Worm (Caenorhabditis elegans): ENCODE results near the gene T15B7.1.
A peak's percentile ranks its signal among the peaks of the same experiment; 100 is the strongest.

T15B7.1 gene

ce11 chrV:6879490-6879889, 37.0 kb downstream of the T15B7.1 start (continued):
- TF ChIP-seq mec-3 (tag; optimal IDR thresholded peaks at IDR 0.05; ENCODE audit: borderline replicate concordance) (peak; percentile 40), K09A11.1 (tag; optimal IDR thresholded peaks at IDR 0.05; ENCODE audit: insufficient read depth) (no peak), lim-6 (tag; optimal IDR thresholded peaks at IDR 0.05) (peak; percentile 59), fax-1 (tag; optimal IDR thresholded peaks at IDR 0.05) (peak; percentile 40), Y22D7AL.16 (tag; optimal IDR thresholded peaks at IDR 0.05) (no peak), K02D7.2 (tag; optimal IDR thresholded peaks at IDR 0.05) (no peak), nhr-232 (tag; optimal IDR thresholded peaks at IDR 0.05) (no peak), hlh-30 (tag; optimal IDR thresholded peaks at IDR 0.05; ENCODE audit: insufficient read depth) (peak; percentile 50), elt-4 (tag; optimal IDR thresholded peaks at IDR 0.05) (no peak), hlh-8 (tag; optimal IDR thresholded peaks at IDR 0.05) (peak; percentile 59), ceh-31 (tag; optimal IDR thresholded peaks at IDR 0.05) (peak; percentile 93), madf-2 (tag; optimal IDR thresholded peaks at IDR 0.05) (peak; percentile 59), che-1 (tag; optimal IDR thresholded peaks at IDR 0.05) (no peak), ceh-6 (GFP tag; optimal IDR thresholded peaks at IDR 0.05) (peak; percentile 26), fkh-10 (GFP tag; optimal IDR thresholded peaks at IDR 0.05) (no peak), ztf-16 (tag; optimal IDR thresholded peaks at IDR 0.05) (peak; percentile 31)

DNA sequence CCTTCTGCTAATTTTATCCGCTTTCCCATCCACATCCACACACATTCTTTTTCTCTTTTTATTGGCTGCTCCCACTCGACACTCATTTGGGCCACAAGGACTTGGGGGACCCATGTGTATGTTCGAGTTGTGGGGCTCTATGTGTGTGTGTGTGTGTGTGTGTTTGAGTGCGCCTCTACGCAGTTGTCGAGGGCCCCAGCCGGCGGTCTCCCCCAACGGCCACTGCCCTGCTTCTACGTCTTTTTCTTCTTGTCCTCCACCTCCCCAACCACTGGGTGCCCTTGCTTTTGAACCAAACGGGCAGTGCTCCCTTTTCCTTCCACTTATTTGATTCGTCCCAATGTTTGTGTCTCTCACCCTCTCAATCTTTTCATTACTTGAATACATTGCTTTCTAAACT, 38.1 kb downstream of the T15B7.1 start:
- peak; percentile 48 for TF ChIP-seq ceh-19 (GFP tag; optimal IDR thresholded peaks at IDR 0.05)
- TF ChIP-seq npax-4 (tag; optimal IDR thresholded peaks at IDR 0.05), result no peak
- TF ChIP-seq madf-2 (tag; optimal IDR thresholded peaks at IDR 0.05), result peak; percentile 46
- peak; percentile 5 for TF ChIP-seq che-1 (tag; optimal IDR thresholded peaks at IDR 0.05)
- TF ChIP-seq zip-5 (tag; optimal IDR thresholded peaks at IDR 0.05), result no peak
- no peak for TF ChIP-seq pha-2 (tag; optimal IDR thresholded peaks at IDR 0.05)
- peak; percentile 8 for TF ChIP-seq F13H6.1 (tag; optimal IDR thresholded peaks at IDR 0.05)
- no peak for TF ChIP-seq ceh-24 (tag; optimal IDR thresholded peaks at IDR 0.05)
- TF ChIP-seq odd-2 (tag; optimal IDR thresholded peaks at IDR 0.05), result no peak
- peak; percentile 24 for TF ChIP-seq hlh-8 (tag; optimal IDR thresholded peaks at IDR 0.05)
- peak; percentile 19 for TF ChIP-seq mec-3 (tag; optimal IDR thresholded peaks at IDR 0.05; ENCODE audit: borderline replicate concordance)
- TF ChIP-seq elt-2 (tag; optimal IDR thresholded peaks at IDR 0.05), result no peak
- TF ChIP-seq K02D7.2 (tag; optimal IDR thresholded peaks at IDR 0.05), result no peak
- TF ChIP-seq pag-3 (tag; optimal IDR thresholded peaks at IDR 0.05; ENCODE audit: borderline replicate concordance), result no peak
- no peak for TF ChIP-seq nhr-11 (tag; optimal IDR thresholded peaks at IDR 0.05)
- TF ChIP-seq ahr-1 (tag; optimal IDR thresholded peaks at IDR 0.05), result no peak
- TF ChIP-seq C08G9.2 (tag; optimal IDR thresholded peaks at IDR 0.05), result peak; percentile 51
- TF ChIP-seq ceh-34 (tag; optimal IDR thresholded peaks at IDR 0.05), result peak; percentile 43
- 0 out of 2 replicates have a peak, but pooled peaks have one; percentile 4 for TF ChIP-seq sox-2 (GFP tag; IDR thresholded peaks at IDR 0.05)
- peak; percentile 38 for TF ChIP-seq nfya-1 (tag; optimal IDR thresholded peaks at IDR 0.05)
- TF ChIP-seq eyg-1 (tag; optimal IDR thresholded peaks at IDR 0.05), result no peak
- peak; percentile 27 for TF ChIP-seq C38D4.7 (GFP tag; optimal IDR thresholded peaks at IDR 0.05)
- no peak for TF ChIP-seq ama-1 (optimal IDR thresholded peaks at IDR 0.05)
- peak; percentile 10 for TF ChIP-seq sdc-2 (tag; optimal IDR thresholded peaks at IDR 0.05)
- peak; percentile 62 for TF ChIP-seq hlh-6 (tag; optimal IDR thresholded peaks at IDR 0.05)
- peak; percentile 47 for TF ChIP-seq tbx-2 (tag; optimal IDR thresholded peaks at IDR 0.05)
- peak; percentile 28 for TF ChIP-seq ceh-2 (tag; optimal IDR thresholded peaks at IDR 0.05)
- peak; percentile 55 for TF ChIP-seq unc-42 (tag; optimal IDR thresholded peaks at IDR 0.05)
- TF ChIP-seq elt-4 (tag; optimal IDR thresholded peaks at IDR 0.05), result no peak
- peak; percentile 64 for TF ChIP-seq unc-55 (GFP tag; optimal IDR thresholded peaks at IDR 0.05)
- no peak for TF ChIP-seq fkh-10 (GFP tag; optimal IDR thresholded peaks at IDR 0.05)
- TF ChIP-seq rnt-1 (tag; optimal IDR thresholded peaks at IDR 0.05), result peak; percentile 27
- peak; percentile 29 for TF ChIP-seq pat-9 (tag; optimal IDR thresholded peaks at IDR 0.05)
- peak; percentile 23 for TF ChIP-seq fax-1 (tag; optimal IDR thresholded peaks at IDR 0.05)
- TF ChIP-seq ceh-31 (tag; optimal IDR thresholded peaks at IDR 0.05), result peak; percentile 81
- TF ChIP-seq K09A11.1 (tag; optimal IDR thresholded peaks at IDR 0.05; ENCODE audit: insufficient read depth), result no peak
- peak; percentile 50 for TF ChIP-seq T23F11.4 (GFP tag; optimal IDR thresholded peaks at IDR 0.05)
- TF ChIP-seq lin-11 (tag; optimal IDR thresholded peaks at IDR 0.05), result no peak
- peak; percentile 77 for TF ChIP-seq syd-9 (tag; optimal IDR thresholded peaks at IDR 0.05)
- TF ChIP-seq ceh-6 (GFP tag; optimal IDR thresholded peaks at IDR 0.05), result peak; percentile 36
- TF ChIP-seq hlh-13 (GFP tag; optimal IDR thresholded peaks at IDR 0.05), result no peak
- TF ChIP-seq ceh-14 (tag; optimal IDR thresholded peaks at IDR 0.05), result peak; percentile 57
- peak; percentile 64 for TF ChIP-seq ref-2 (tag; optimal IDR thresholded peaks at IDR 0.05)
- TF ChIP-seq dmd-4 (tag; optimal IDR thresholded peaks at IDR 0.05; ENCODE audit: borderline replicate concordance), result peak; percentile 9

Data from whole organism, late embryonic.